Fruit fly (Drosophila melanogaster) whole organism, embryonic: ENCODE measurements around the gene CG16978.

Experiments used
- CG10147 ChIP-seq: fragments of 200-800 bp; sonication (Bioruptor generic); optimal IDR thresholded peaks from 2 replicates; lab custom pipeline; 2019; ENCODE audit warnings: missing biosample characterization, mild to moderate bottlenecking, missing genetic modification characterization, moderate library complexity
- CG11695 ChIP-seq: fragments of 200-800 bp; sonication (Bioruptor generic); IDR thresholded peaks from 3 replicates; pipeline ENCODE4 v1.3.6; 2022; ENCODE audit warnings: missing biosample characterization, missing genetic modification characterization
- CG11723 ChIP-seq: fragments of 200-800 bp; sonication (Bioruptor generic); optimal IDR thresholded peaks from 2 replicates; lab custom pipeline; 2017; ENCODE audit warnings: missing biosample characterization, mild to moderate bottlenecking, missing genetic modification characterization
- CG12236 ChIP-seq: fragments of 200-800 bp; sonication (Bioruptor generic); optimal IDR thresholded peaks from 2 replicates; lab custom pipeline; 2016; ENCODE audit warnings: missing biosample characterization, missing genetic modification characterization
- CG12391 ChIP-seq: fragments of 200-800 bp; sonication (Bioruptor generic); optimal IDR thresholded peaks from 3 replicates; lab custom pipeline; 2018; ENCODE audit warnings: missing biosample characterization, mild to moderate bottlenecking, missing genetic modification characterization, moderate library complexity
- CG13287 ChIP-seq: fragments of 200-800 bp; sonication (Bioruptor generic); IDR thresholded peaks from 2 replicates; pipeline ENCODE4 v1.3.6; 2022; ENCODE audit warnings: missing biosample characterization, missing genetic modification characterization; ENCODE audit not compliant: partially characterized antibody
- CG13894 ChIP-seq: fragments of 200-800 bp; sonication (Bioruptor generic); optimal IDR thresholded peaks from 3 replicates; lab custom pipeline; 2018; ENCODE audit warnings: missing biosample characterization, mild to moderate bottlenecking, missing genetic modification characterization, moderate library complexity
- CG17361 ChIP-seq: fragments of 200-800 bp; sonication (Bioruptor generic); IDR thresholded peaks from 3 replicates; pipeline ENCODE4 v1.3.6; 2022; ENCODE audit warnings: missing biosample characterization, missing genetic modification characterization
- CG18011 ChIP-seq: fragments of 200-800 bp; sonication (Bioruptor generic); optimal IDR thresholded peaks from 2 replicates; lab custom pipeline; 2017; ENCODE audit warnings: missing biosample characterization, missing genetic modification characterization, mild to moderate bottlenecking, moderate library complexity, missing genotype
- CG30403 ChIP-seq: fragments of 200-800 bp; sonication (Bioruptor generic); optimal IDR thresholded peaks from 3 replicates; lab custom pipeline; 2016; ENCODE audit warnings: missing biosample characterization, missing genetic modification characterization
- CG31365 ChIP-seq: fragments of 200-800 bp; sonication (Bioruptor generic); optimal IDR thresholded peaks from 2 replicates; lab custom pipeline; 2018; ENCODE audit warnings: missing biosample characterization, mild to moderate bottlenecking, missing genetic modification characterization
- CG3838 ChIP-seq: fragments of 200-800 bp; sonication (Bioruptor generic); optimal IDR thresholded peaks from 3 replicates; lab custom pipeline; 2016; ENCODE audit warnings: missing biosample characterization, missing genetic modification characterization
- CG6654 ChIP-seq: fragments of 200-800 bp; sonication (Bioruptor generic); optimal IDR thresholded peaks from 2 replicates; lab custom pipeline; 2017; ENCODE audit warnings: missing biosample characterization, mild to moderate bottlenecking, missing genetic modification characterization
- CG7786 ChIP-seq: fragments of 200-800 bp; sonication (Bioruptor generic); optimal IDR thresholded peaks from 2 replicates; lab custom pipeline; 2016; ENCODE audit warnings: missing biosample characterization, missing genetic modification characterization
- CG7839 ChIP-seq: fragments of 200-800 bp; sonication (Bioruptor generic); optimal IDR thresholded peaks from 3 replicates; lab custom pipeline; 2018; ENCODE audit warnings: missing biosample characterization, mild to moderate bottlenecking, missing genetic modification characterization, moderate library complexity
- CG9817 ChIP-seq: fragments of 200-800 bp; sonication (Bioruptor generic); optimal IDR thresholded peaks from 2 replicates; lab custom pipeline; 2018; ENCODE audit warnings: missing biosample characterization, mild to moderate bottlenecking, missing genetic modification characterization, moderate library complexity
- D19B ChIP-seq: fragments of 200-800 bp; sonication (Bioruptor generic); optimal IDR thresholded peaks from 2 replicates; lab custom pipeline; 2017; ENCODE audit warnings: missing biosample characterization, mild to moderate bottlenecking, missing genetic modification characterization
- Dad ChIP-seq: fragments of 200-800 bp; sonication (Bioruptor generic); optimal IDR thresholded peaks from 3 replicates; lab custom pipeline; 2016; ENCODE audit warnings: missing biosample characterization, missing genetic modification characterization
- Dll ChIP-seq: fragments of 200-800 bp; sonication (Bioruptor generic); IDR thresholded peaks from 4 replicates; pipeline ENCODE4 v1.3.6; 2022; ENCODE audit warnings: missing biosample characterization, missing genetic modification characterization; ENCODE audit not compliant: partially characterized antibody
- E2f1 ChIP-seq: fragments of 200-800 bp; sonication (Bioruptor generic); IDR thresholded peaks from 2 replicates; pipeline ENCODE4 v1.3.6; 2022; ENCODE audit warnings: missing biosample characterization, missing genetic modification characterization
- Fer3 ChIP-seq: fragments of 200-800 bp; sonication (Bioruptor generic); optimal IDR thresholded peaks from 2 replicates; lab custom pipeline; 2018; ENCODE audit warnings: missing biosample characterization, mild to moderate bottlenecking, missing genetic modification characterization, moderate library complexity
- Jarid2 ChIP-seq: fragments of 200-800 bp; sonication (Bioruptor generic); optimal IDR thresholded peaks from 3 replicates; lab custom pipeline; 2017; ENCODE audit warnings: mild to moderate bottlenecking, missing biosample characterization, missing genetic modification reagents, missing genetic modification characterization
- Meics ChIP-seq: fragments of 200-800 bp; sonication (Bioruptor generic); optimal IDR thresholded peaks from 2 replicates; lab custom pipeline; 2017; ENCODE audit warnings: missing biosample characterization, mild to moderate bottlenecking, missing genetic modification characterization
- Nf-YA ChIP-seq: fragments of 200-800 bp; sonication (Bioruptor generic); IDR thresholded peaks from 2 replicates; pipeline ENCODE4 v1.3.6; 2022; ENCODE audit warnings: missing biosample characterization, missing genetic modification characterization
- Nf-YC ChIP-seq: fragments of 200-800 bp; optimal IDR thresholded peaks from 3 replicates; lab custom pipeline; 2019; ENCODE audit warnings: missing biosample characterization, mild to moderate bottlenecking, missing genetic modification characterization, moderate library complexity
- Oaz ChIP-seq: fragments of 200-800 bp; sonication (Bioruptor generic); IDR thresholded peaks from 2 replicates; pipeline ENCODE4 v1.3.6; 2022; ENCODE audit warnings: missing biosample characterization, missing genetic modification characterization
- Pdp1 ChIP-seq, 2 experiments: fragments of 200-800 bp; sonication (Bioruptor generic); optimal IDR thresholded peaks; 3 replicates each; lab custom pipeline; 2016; ENCODE audit warnings: missing biosample characterization in 2 of 2, missing genetic modification characterization in 2 of 2, mild to moderate bottlenecking in 1 of 2, moderate library complexity in 1 of 2
- Xrp1 ChIP-seq: fragments of 200-800 bp; sonication (Bioruptor generic); IDR thresholded peaks from 2 replicates; pipeline ENCODE4 v1.3.6; 2022; ENCODE audit warnings: missing biosample characterization, missing genetic modification characterization
- amos ChIP-seq: fragments of 200-800 bp; sonication (Bioruptor generic); IDR thresholded peaks from 2 replicates; pipeline ENCODE4 v1.3.6; 2022; ENCODE audit warnings: missing biosample characterization, missing genetic modification characterization; ENCODE audit not compliant: partially characterized antibody
- ara ChIP-seq: fragments of 200-800 bp; sonication (Bioruptor generic); IDR thresholded peaks from 2 replicates; pipeline ENCODE4 v1.3.6; 2022; ENCODE audit warnings: missing biosample characterization, missing genetic modification characterization
- ato ChIP-seq: fragments of 200-800 bp; sonication (Bioruptor generic); IDR thresholded peaks from 2 replicates; pipeline ENCODE4 v1.3.6; 2022; ENCODE audit warnings: missing biosample characterization, missing genetic modification characterization; ENCODE audit not compliant: partially characterized antibody
- br ChIP-seq: fragments of >200 bp; optimal IDR thresholded peaks from 2 replicates; lab custom pipeline; 2017
- chm ChIP-seq: fragments of 200-800 bp; sonication (Bioruptor generic); IDR thresholded peaks from 2 replicates; pipeline ENCODE4 v1.3.6; 2022; ENCODE audit warnings: missing biosample characterization, missing genetic modification characterization
- en ChIP-seq: fragments of 200-800 bp; sonication (Bioruptor generic); optimal IDR thresholded peaks from 2 replicates; lab custom pipeline; 2016; ENCODE audit warnings: missing biosample characterization, missing genetic modification characterization
- eve ChIP-seq, 2 experiments: fragments of >200 bp; optimal IDR thresholded peaks; 2 replicates each; lab custom pipeline; 2017; ENCODE audit warnings: missing biosample characterization in 2 of 2, missing genetic modification characterization in 2 of 2
- fru ChIP-seq: fragments of >200 bp; optimal IDR thresholded peaks from 2 replicates; lab custom pipeline; 2017
- fu2 ChIP-seq: fragments of 200-800 bp; sonication (Bioruptor generic); optimal IDR thresholded peaks from 2 replicates; lab custom pipeline; 2016; ENCODE audit warnings: missing biosample characterization, missing genetic modification characterization
- gce ChIP-seq: fragments of 200-800 bp; sonication (Bioruptor generic); IDR thresholded peaks from 3 replicates; pipeline ENCODE4 v1.3.6; 2022; ENCODE audit warnings: missing biosample characterization, missing genetic modification characterization
- gcm2 ChIP-seq: fragments of 200-800 bp; sonication (Bioruptor generic); optimal IDR thresholded peaks from 2 replicates; lab custom pipeline; 2016; ENCODE audit warnings: missing biosample characterization, missing genetic modification characterization
- gfzf ChIP-seq: fragments of 200-800 bp; sonication (Bioruptor generic); optimal IDR thresholded peaks from 2 replicates; lab custom pipeline; 2016; ENCODE audit warnings: missing biosample characterization, mild to moderate bottlenecking, missing genetic modification characterization, moderate library complexity
- jing ChIP-seq: fragments of 200-800 bp; sonication (Bioruptor generic); optimal IDR thresholded peaks from 2 replicates; lab custom pipeline; 2018; ENCODE audit warnings: missing biosample characterization, mild to moderate bottlenecking, missing genetic modification characterization
- kah ChIP-seq: fragments of 200-800 bp; sonication (Bioruptor generic); optimal IDR thresholded peaks from 2 replicates; lab custom pipeline; 2018; ENCODE audit warnings: missing biosample characterization, mild to moderate bottlenecking, missing genetic modification characterization
- lmd ChIP-seq: fragments of 200-800 bp; sonication (Bioruptor generic); IDR thresholded peaks from 2 replicates; pipeline ENCODE4 v1.3.6; 2022; ENCODE audit warnings: missing biosample characterization, missing genetic modification characterization
- lola ChIP-seq, 3 experiments: fragments of >200 bp in 2 of 3; fragments of 200-800 bp in 1 of 3; sonication (Bioruptor generic) in 1 of 3; optimal IDR thresholded peaks; 2 replicates each; lab custom pipeline; 2017 to 2019; ENCODE audit warnings: missing biosample characterization in 3 of 3, missing genetic modification characterization in 3 of 3, mild to moderate bottlenecking in 1 of 3, moderate library complexity in 1 of 3
- mam ChIP-seq: fragments of 200-800 bp; sonication (Bioruptor generic); optimal IDR thresholded peaks from 3 replicates; lab custom pipeline; 2016; ENCODE audit warnings: missing biosample characterization, missing genetic modification characterization
- odd ChIP-seq: fragments of 200-800 bp; sonication (Bioruptor generic); optimal IDR thresholded peaks from 2 replicates; lab custom pipeline; 2017; ENCODE audit warnings: missing biosample characterization, mild to moderate bottlenecking, missing genetic modification characterization
- ro ChIP-seq: fragments of 200-800 bp; sonication (Bioruptor generic); IDR thresholded peaks from 2 replicates; pipeline ENCODE4 v1.3.6; 2022; ENCODE audit warnings: missing biosample characterization, missing genetic modification characterization
- slp2 ChIP-seq: fragments of 200-800 bp; sonication (Bioruptor generic); optimal IDR thresholded peaks from 2 replicates; lab custom pipeline; 2016; ENCODE audit warnings: missing biosample characterization, missing genetic modification characterization
- stwl ChIP-seq: fragments of 200-800 bp; sonication (Bioruptor generic); optimal IDR thresholded peaks from 3 replicates; lab custom pipeline; 2018; ENCODE audit warnings: missing biosample characterization, mild to moderate bottlenecking, missing genetic modification characterization, moderate library complexity
- usp ChIP-seq: fragments of >200 bp; optimal IDR thresholded peaks from 2 replicates; lab custom pipeline; 2017; ENCODE audit warnings: missing biosample characterization, missing genetic modification characterization
- z ChIP-seq: fragments of 200-800 bp; sonication (Bioruptor generic); IDR thresholded peaks from 3 replicates; pipeline ENCODE4 v1.3.6; 2022; ENCODE audit warnings: missing biosample characterization, missing genetic modification characterization

CG16978 gene

DNA sequence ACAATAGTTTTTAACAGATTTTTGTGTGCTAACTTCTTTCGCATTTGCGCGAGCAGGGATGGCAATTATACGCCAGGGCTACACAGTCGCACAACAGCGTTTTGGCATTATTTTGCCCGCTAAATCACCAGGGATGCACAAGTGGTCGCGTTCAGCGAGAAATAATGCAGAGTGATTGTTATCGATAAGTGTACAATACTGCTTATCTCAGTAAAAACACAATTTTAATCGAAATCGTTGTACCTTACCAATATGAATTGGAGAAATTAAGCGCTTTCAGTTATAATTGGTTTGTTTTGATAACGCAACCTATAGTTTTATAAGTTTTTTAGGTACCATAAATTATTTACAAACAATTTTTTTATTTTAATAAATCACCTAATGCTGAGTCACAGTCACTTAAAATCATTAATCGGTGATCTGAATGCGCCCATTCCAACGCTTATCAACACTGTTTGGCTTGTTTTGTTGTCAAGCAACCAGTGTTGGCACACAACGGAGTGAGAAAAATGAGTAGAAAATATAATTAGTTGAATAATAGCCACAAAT lies 33.4 kb upstream of the CG16978 start, which contains the start of the genes Sfmbt and CG5439 (continued):
- no peak for TF ChIP-seq kah (GFP tag; lab: Kevin White, UChicago)
- TF ChIP-seq stwl = peak; percentile 91
- 0 out of 3 replicates have a peak, but pooled peaks have one; percentile 20 for TF ChIP-seq CG11695
- 0 out of 2 replicates have a peak, but pooled peaks have one; percentile 50 for TF ChIP-seq chm (GFP tag; lab: Robert Waterston, UW)
- TF ChIP-seq Nf-YC = no peak
- TF ChIP-seq CG30403 = peak; percentile 91
- peak; percentile 9; the same call in 1 of the 2 replicates for TF ChIP-seq Oaz (GFP tag; lab: Robert Waterston, UW)
- TF ChIP-seq CG31365 (tag; lab: Kevin White, UChicago) = no peak
- TF ChIP-seq CG13287 = peak; percentile 33; the same call in 1 of the 2 replicates
- no peak for TF ChIP-seq CG13894 (tag; lab: Kevin White, UChicago)
- peak in 1 of 3 experiments; percentile 70 for TF ChIP-seq lola (GFP tag; optimal IDR thresholded peaks at IDR 0.05; lab: Kevin White, UChicago)
- TF ChIP-seq slp2 (GFP tag; lab: Kevin White, UChicago) = peak; percentile 73
- TF ChIP-seq gce (GFP tag; lab: Robert Waterston, UW) = no peak
- peak; percentile 60 for TF ChIP-seq gfzf (GFP tag; lab: Kevin White, UChicago)
- peak; percentile 26 for TF ChIP-seq CG3838 (GFP tag; lab: Kevin White, UChicago)
- no peak for TF ChIP-seq fru (lab: Kevin White, UChicago)
- no peak; the same call in 1 of the 3 replicates for TF ChIP-seq CG17361 (GFP tag; lab: Robert Waterston, UW)
- peak; percentile 25 for TF ChIP-seq CG12236 (GFP tag; lab: Kevin White, UChicago)
- TF ChIP-seq CG7786 (GFP tag; lab: Kevin White, UChicago) = peak; percentile 77
- TF ChIP-seq fu2 (GFP tag; lab: Kevin White, UChicago) = peak; percentile 88
- no peak for TF ChIP-seq CG11723 (GFP tag; lab: Kevin White, UChicago)
- peak; percentile 61 for TF ChIP-seq E2f1 (GFP tag; lab: Robert Waterston, UW)
- TF ChIP-seq lmd (GFP tag; lab: Robert Waterston, UW) = peak; percentile 75
- no peak for TF ChIP-seq ro (GFP tag; lab: Robert Waterston, UW)
- TF ChIP-seq odd = no peak
- TF ChIP-seq ara (GFP tag; lab: Robert Waterston, UW) = no peak
- TF ChIP-seq amos (GFP tag; lab: Robert Waterston, UW) = peak; percentile 53
- TF ChIP-seq Xrp1 (GFP tag; lab: Robert Waterston, UW) = peak; percentile 66
- TF ChIP-seq Dll = peak; percentile 64; the same call in 3 of the 4 replicates
- no peak for TF ChIP-seq CG7839
- TF ChIP-seq D19B (GFP tag; lab: Kevin White, UChicago) = no peak
- no peak for TF ChIP-seq jing (GFP tag; lab: Kevin White, UChicago)
- TF ChIP-seq usp (GFP tag; lab: Kevin White, UChicago) = no peak
- TF ChIP-seq eve (GFP tag; optimal IDR thresholded peaks at IDR 0.05; lab: Kevin White, UChicago) = no peak
- TF ChIP-seq en (GFP tag; lab: Kevin White, UChicago) = peak; percentile 63
- TF ChIP-seq Dad (GFP tag; lab: Kevin White, UChicago) = peak; percentile 57
- TF ChIP-seq Nf-YA (GFP tag; lab: Robert Waterston, UW) = no peak
- peak; percentile 69 for TF ChIP-seq Meics (GFP tag; lab: Kevin White, UChicago)
- TF ChIP-seq gcm2 = no peak
- TF ChIP-seq ato (GFP tag; lab: Robert Waterston, UW) = peak; percentile 43
- TF ChIP-seq z (GFP tag; lab: Robert Waterston, UW) = no peak
- TF ChIP-seq Jarid2 (GFP tag; lab: Kevin White, UChicago) = no peak
- TF ChIP-seq Fer3 = no peak
- TF ChIP-seq Pdp1 (GFP tag; optimal IDR thresholded peaks at IDR 0.05; lab: Kevin White, UChicago) = peak; percentile 57 to 77
- peak; percentile 84 for TF ChIP-seq CG12391 (tag; lab: Kevin White, UChicago)
- TF ChIP-seq mam = peak; percentile 86
- TF ChIP-seq br (lab: Kevin White, UChicago) = no peak
- peak; percentile 80 for TF ChIP-seq CG9817
- TF ChIP-seq CG10147 (GFP tag; lab: Kevin White, UChicago) = no peak
- TF ChIP-seq CG6654 (GFP tag; lab: Kevin White, UChicago) = peak; percentile 18
- TF ChIP-seq CG18011 = peak; percentile 38
